Fruit fly (Drosophila melanogaster): ENCODE data around the gene Gip.

Gene Gip

DNA sequence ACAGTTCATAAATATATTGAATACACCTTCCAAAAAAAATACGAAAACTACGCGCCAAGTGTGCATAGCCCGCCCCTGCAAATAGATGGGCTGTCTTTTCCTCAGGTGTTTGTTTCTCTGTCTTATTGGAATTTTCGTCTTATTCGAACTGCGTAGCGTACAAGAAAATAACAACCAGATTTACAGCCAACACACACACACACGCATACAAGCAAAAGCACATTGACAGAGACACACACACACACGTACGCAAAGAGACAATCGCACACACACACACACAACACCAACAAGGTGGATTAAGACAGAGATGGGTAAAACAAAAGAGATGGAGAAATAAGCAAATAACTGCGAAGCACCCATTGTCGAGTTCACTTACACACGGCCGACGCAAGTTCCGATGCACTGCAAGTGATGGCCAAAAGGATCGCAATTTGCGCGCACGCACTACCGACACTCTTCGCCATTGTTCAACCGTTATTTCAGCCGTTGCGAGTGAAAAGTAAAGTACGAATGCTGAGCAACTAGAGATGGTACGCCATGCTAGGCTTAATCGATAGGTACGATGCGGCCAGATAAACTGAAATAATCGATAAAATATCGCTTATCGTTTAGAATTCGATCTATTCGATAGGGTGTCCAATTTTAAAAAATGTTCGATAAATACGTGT is 36.2 kb upstream of the Gip start:
- peak; percentile 60 for TF ChIP-seq Sox14 (GFP tag; optimal IDR thresholded peaks at IDR 0.05)
- TF ChIP-seq OdsH (GFP tag; optimal IDR thresholded peaks at IDR 0.05): no peak
- peak; percentile 23 for TF ChIP-seq CG3919 (GFP tag; optimal IDR thresholded peaks at IDR 0.05)
- no peak for TF ChIP-seq CG11902 (GFP tag; optimal IDR thresholded peaks at IDR 0.05)
- peak; percentile 89 for TF ChIP-seq Eip78C (GFP tag)
- no peak for TF ChIP-seq Sox15 (GFP tag; optimal IDR thresholded peaks at IDR 0.05)
- TF ChIP-seq fd85E (GFP tag; optimal IDR thresholded peaks at IDR 0.05): no peak
- TF ChIP-seq CG3032 (tag; optimal IDR thresholded peaks at IDR 0.05): no peak
- peak; percentile 22 for TF ChIP-seq esn (GFP tag; optimal IDR thresholded peaks at IDR 0.05)
- TF ChIP-seq CG16779 (tag; optimal IDR thresholded peaks at IDR 0.05): no peak
- no peak for TF ChIP-seq CG4318 (GFP tag; optimal IDR thresholded peaks at IDR 0.05)
- no peak for TF ChIP-seq CG11294 (GFP tag; IDR thresholded peaks at IDR 0.05)
- no peak for TF ChIP-seq net (GFP tag; optimal IDR thresholded peaks at IDR 0.05)
- no peak for TF ChIP-seq CG9139 (GFP tag; optimal IDR thresholded peaks at IDR 0.05)
- TF ChIP-seq CG32006 (GFP tag; optimal IDR thresholded peaks at IDR 0.05): no peak
- TF ChIP-seq CG10669 (GFP tag; optimal IDR thresholded peaks at IDR 0.05): no peak
- no peak for TF ChIP-seq Ets96B (tag; optimal IDR thresholded peaks at IDR 0.05)
- TF ChIP-seq Sox102F (GFP tag; optimal IDR thresholded peaks at IDR 0.05): peak; percentile 45
- TF ChIP-seq vri (GFP tag; optimal IDR thresholded peaks at IDR 0.05): peak; percentile 43
- TF ChIP-seq CG6163 (GFP tag; IDR thresholded peaks at IDR 0.05): peak; percentile 47; the same call in 2 of the 3 replicates
- TF ChIP-seq Eip93F (GFP tag; optimal IDR thresholded peaks at IDR 0.05): no peak
- TF ChIP-seq salr (GFP tag; optimal IDR thresholded peaks at IDR 0.05): no peak
- no peak for TF ChIP-seq Smox (GFP tag; optimal IDR thresholded peaks at IDR 0.05)
- no peak for TF ChIP-seq Ets21C (GFP tag; optimal IDR thresholded peaks at IDR 0.05)
- no peak for TF ChIP-seq Hr4 (GFP tag; optimal IDR thresholded peaks at IDR 0.05)
- TF ChIP-seq cyc (GFP tag; optimal IDR thresholded peaks at IDR 0.05): no peak
- TF ChIP-seq CG11762 (GFP tag; optimal IDR thresholded peaks at IDR 0.05; ENCODE audit: insufficient read depth): no peak
- no peak for TF ChIP-seq CG7368 (GFP tag; optimal IDR thresholded peaks at IDR 0.05)
- no peak for TF ChIP-seq CG6792 (GFP tag; optimal IDR thresholded peaks at IDR 0.05)
- peak; percentile 9 for TF ChIP-seq lz (GFP tag; optimal IDR thresholded peaks at IDR 0.05)
- no peak for TF ChIP-seq CG6808 (GFP tag; optimal IDR thresholded peaks at IDR 0.05)
- TF ChIP-seq CG15336 (GFP tag; IDR thresholded peaks at IDR 0.05): peak; percentile 42
- TF ChIP-seq CG8119 (GFP tag; IDR thresholded peaks at IDR 0.05): no peak
- TF ChIP-seq Eip75B (GFP tag; optimal IDR thresholded peaks at IDR 0.05): peak; percentile 25
- no peak for TF ChIP-seq Hr38 (GFP tag; optimal IDR thresholded peaks at IDR 0.05)
- TF ChIP-seq eg (GFP tag; IDR thresholded peaks at IDR 0.05): peak; percentile 17; the same call in 1 of the 3 replicates
- TF ChIP-seq pdm3 (GFP tag; optimal IDR thresholded peaks at IDR 0.05): peak; percentile 18
- no peak for TF ChIP-seq dac (GFP tag; optimal IDR thresholded peaks at IDR 0.05)
- TF ChIP-seq CG10631 (GFP tag; optimal IDR thresholded peaks at IDR 0.05): no peak
- no peak for TF ChIP-seq Met (GFP tag; optimal IDR thresholded peaks at IDR 0.05)
- TF ChIP-seq fkh (GFP tag; optimal IDR thresholded peaks at IDR 0.05): peak; percentile 89
- TF ChIP-seq CG8319 (GFP tag; optimal IDR thresholded peaks at IDR 0.05): no peak
- TF ChIP-seq achi (GFP tag; optimal IDR thresholded peaks at IDR 0.05): peak; percentile 36
- peak; percentile 39 for TF ChIP-seq svp (GFP tag)
- TF ChIP-seq Hr39 (GFP tag; optimal IDR thresholded peaks at IDR 0.05): no peak
- no peak for TF ChIP-seq CG1621 (tag; optimal IDR thresholded peaks at IDR 0.05)
- TF ChIP-seq topi (GFP tag; optimal IDR thresholded peaks at IDR 0.05): peak; percentile 25
- TF ChIP-seq acj6 (GFP tag; optimal IDR thresholded peaks at IDR 0.05): no peak
- no peak for TF ChIP-seq spab (GFP tag; optimal IDR thresholded peaks at IDR 0.05)
- no peak for TF ChIP-seq Lpt (GFP tag; optimal IDR thresholded peaks at IDR 0.05)
- no peak for TF ChIP-seq CG34406 (GFP tag; optimal IDR thresholded peaks at IDR 0.05)
- no peak for TF ChIP-seq Gug (GFP tag; IDR thresholded peaks at IDR 0.05)
- no peak for TF ChIP-seq Blimp-1 (GFP tag; optimal IDR thresholded peaks at IDR 0.05)

Measured in whole organism, prepupa.